Worm (Caenorhabditis elegans): ENCODE measurements around the gene sucg-1.
A peak's percentile ranks its signal among the peaks of the same experiment; 100 is the strongest.

Gene sucg-1

ce11 chrIV:7706805-7707204 is 21.9 kb upstream of the sucg-1 start, which contains the start of gene F33D4.4:
Gene F33D4.4 (minus strand): TSS chrIV:7706905.
- TF ChIP-seq unc-39 (tag; optimal IDR thresholded peaks at IDR 0.05): no peak
- no peak for TF ChIP-seq flh-1 (GFP tag; optimal IDR thresholded peaks at IDR 0.05)
- no peak for TF ChIP-seq ztf-11 (tag; optimal IDR thresholded peaks at IDR 0.05)
- no peak for TF ChIP-seq cnd-1 (tag; optimal IDR thresholded peaks at IDR 0.05)
- no peak for TF ChIP-seq lin-13 (tag; optimal IDR thresholded peaks at IDR 0.05)
- no peak for TF ChIP-seq snpc-4 (tag; optimal IDR thresholded peaks at IDR 0.05)
- no peak for TF ChIP-seq ces-1 (GFP tag; optimal IDR thresholded peaks at IDR 0.05)
- TF ChIP-seq elt-1 (tag; optimal IDR thresholded peaks at IDR 0.05; ENCODE audit: borderline replicate concordance, insufficient read depth): no peak
- no peak for TF ChIP-seq unc-62 (GFP tag; optimal IDR thresholded peaks at IDR 0.05)
- TF ChIP-seq mls-2 (tag; optimal IDR thresholded peaks at IDR 0.05): no peak

DNA sequence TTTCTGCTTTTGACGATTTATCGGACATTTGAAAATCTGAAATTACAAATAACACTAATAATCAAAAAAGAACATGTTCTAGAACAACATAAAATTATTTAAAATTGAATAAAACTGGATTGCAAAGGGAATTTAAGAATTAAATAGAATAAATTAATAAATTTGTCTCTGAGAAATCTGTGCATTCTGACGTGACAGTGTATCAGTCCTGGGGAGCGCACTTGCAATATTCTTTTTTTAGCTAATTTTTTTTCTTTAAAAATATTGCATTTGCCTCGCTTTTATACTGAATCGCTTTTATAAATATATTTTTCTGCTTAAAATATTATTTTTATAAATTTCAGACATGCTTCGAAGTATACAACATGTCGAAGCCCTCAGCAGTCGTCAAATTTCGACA is 19.0 kb upstream of the sucg-1 start, which contains the start of the genes mrpl-1, emc-6 and mrps-24:
mrpl-1 (minus strand) TSS at position 1 of the 400 bp plus-strand sequence.
emc-6 (minus strand) TSS at position 36 of the 400 bp plus-strand sequence.
mrps-24 (plus strand) TSS at position 345 of the 400 bp plus-strand sequence.
- no peak for TF ChIP-seq sem-2 (GFP tag; optimal IDR thresholded peaks at IDR 0.05)
- no peak for TF ChIP-seq ham-2 (GFP tag; optimal IDR thresholded peaks at IDR 0.05)
- TF ChIP-seq ceh-83 (GFP tag; optimal IDR thresholded peaks at IDR 0.05): peak; percentile 20
- no peak for TF ChIP-seq drap-1 (GFP tag; optimal IDR thresholded peaks at IDR 0.05)
- TF ChIP-seq pha-4 (tag; optimal IDR thresholded peaks at IDR 0.05): no peak
- no peak for TF ChIP-seq lin-32 (GFP tag; optimal IDR thresholded peaks at IDR 0.05)
- TF ChIP-seq M03D4.4 (tag; optimal IDR thresholded peaks at IDR 0.05): no peak
- no peak for TF ChIP-seq nhr-76 (tag; optimal IDR thresholded peaks at IDR 0.05)
- no peak for TF ChIP-seq ztf-11 (tag; optimal IDR thresholded peaks at IDR 0.05)
- no peak for TF ChIP-seq snpc-4 (tag; optimal IDR thresholded peaks at IDR 0.05)
- peak; percentile 37 for TF ChIP-seq nhr-237 (tag; optimal IDR thresholded peaks at IDR 0.05)
- TF ChIP-seq hlh-1 (tag; optimal IDR thresholded peaks at IDR 0.05): no peak
- TF ChIP-seq mep-1 (tag; optimal IDR thresholded peaks at IDR 0.05): peak; percentile 18
- TF ChIP-seq ceh-39 (tag; optimal IDR thresholded peaks at IDR 0.05): peak; percentile 19
- TF ChIP-seq elt-1 (tag; optimal IDR thresholded peaks at IDR 0.05; ENCODE audit: borderline replicate concordance, insufficient read depth): no peak
- TF ChIP-seq tbx-8 (GFP tag; optimal IDR thresholded peaks at IDR 0.05): no peak
- TF ChIP-seq unc-120 (tag; optimal IDR thresholded peaks at IDR 0.05; ENCODE audit: poor library complexity, severe bottlenecking): peak; percentile 58
- no peak for TF ChIP-seq nhr-12 (tag; optimal IDR thresholded peaks at IDR 0.05)
- TF ChIP-seq elt-3 (tag; optimal IDR thresholded peaks at IDR 0.05): no peak
- no peak for TF ChIP-seq unc-62 (GFP tag; optimal IDR thresholded peaks at IDR 0.05)
- TF ChIP-seq bed-3 (GFP tag; optimal IDR thresholded peaks at IDR 0.05): no peak
- no peak for TF ChIP-seq mls-2 (tag; optimal IDR thresholded peaks at IDR 0.05)
- peak; percentile 66 for TF ChIP-seq lsy-2 (tag; optimal IDR thresholded peaks at IDR 0.05)
- no peak for TF ChIP-seq ceh-43 (GFP tag; optimal IDR thresholded peaks at IDR 0.05)
- TF ChIP-seq nhr-2 (tag; optimal IDR thresholded peaks at IDR 0.05): no peak
- no peak for TF ChIP-seq cnd-1 (tag; optimal IDR thresholded peaks at IDR 0.05)
- TF ChIP-seq sptf-1 (tag; optimal IDR thresholded peaks at IDR 0.05): no peak
- TF ChIP-seq flh-1 (GFP tag; optimal IDR thresholded peaks at IDR 0.05): no peak
- no peak for TF ChIP-seq blmp-1 (tag; optimal IDR thresholded peaks at IDR 0.05)
- peak; percentile 87 for TF ChIP-seq ces-1 (GFP tag; optimal IDR thresholded peaks at IDR 0.05)
- TF ChIP-seq mab-5 (tag; optimal IDR thresholded peaks at IDR 0.05): no peak
- no peak for TF ChIP-seq unc-39 (tag; optimal IDR thresholded peaks at IDR 0.05)
- no peak for TF ChIP-seq zip-8 (tag; optimal IDR thresholded peaks at IDR 0.05)
- no peak for TF ChIP-seq nhr-28 (tag; optimal IDR thresholded peaks at IDR 0.05)
- no peak for TF ChIP-seq lin-13 (tag; optimal IDR thresholded peaks at IDR 0.05)

DNA sequence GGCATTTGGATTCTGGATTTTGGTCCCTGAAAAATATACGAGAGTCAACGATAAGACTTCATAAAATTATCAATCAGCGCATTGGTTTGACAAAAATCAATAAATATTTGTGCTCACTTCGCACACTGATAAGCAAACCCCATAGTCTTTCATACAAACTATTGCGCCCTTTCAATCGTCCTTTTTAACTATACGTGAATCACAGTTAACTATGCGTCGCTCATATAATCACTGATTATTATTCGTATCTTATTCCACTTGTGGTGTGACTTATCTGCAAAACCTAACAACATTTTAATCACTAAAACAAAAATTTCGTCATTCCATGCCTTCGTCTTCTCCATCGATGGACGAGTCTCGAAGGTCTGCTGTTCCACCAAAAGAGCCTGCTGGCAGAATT is 17.9 kb upstream of the sucg-1 start, which contains the start of gene nhr-8:
nhr-8 (plus strand) TSS at position 160 of the 400 bp plus-strand sequence.
- TF ChIP-seq sem-2 (GFP tag; optimal IDR thresholded peaks at IDR 0.05) (no peak), ces-1 (GFP tag; optimal IDR thresholded peaks at IDR 0.05) (no peak), lin-32 (GFP tag; optimal IDR thresholded peaks at IDR 0.05) (no peak), hlh-1 (tag; optimal IDR thresholded peaks at IDR 0.05) (no peak), lsy-2 (tag; optimal IDR thresholded peaks at IDR 0.05) (no peak), nhr-2 (tag; optimal IDR thresholded peaks at IDR 0.05) (no peak), ceh-39 (tag; optimal IDR thresholded peaks at IDR 0.05) (no peak), zip-8 (tag; optimal IDR thresholded peaks at IDR 0.05) (no peak), pha-4 (tag; optimal IDR thresholded peaks at IDR 0.05) (no peak), bed-3 (GFP tag; optimal IDR thresholded peaks at IDR 0.05) (no peak), lin-13 (tag; optimal IDR thresholded peaks at IDR 0.05) (no peak), tbx-8 (GFP tag; optimal IDR thresholded peaks at IDR 0.05) (no peak), snpc-4 (tag; optimal IDR thresholded peaks at IDR 0.05) (no peak), nhr-12 (tag; optimal IDR thresholded peaks at IDR 0.05) (no peak)

Data from whole organism, mixed stage, embryonic.